Worm (Caenorhabditis elegans) whole organism, early embryonic: ENCODE results near the gene ZK688.10.
A peak's percentile ranks its signal among the peaks of the same experiment; 100 is the strongest.

Experiments used
- B0310.2 ChIP-seq: sonication (generic microtip); optimal IDR thresholded peaks from 2 replicates; lab custom pipeline; 2016; ENCODE audit warnings: mild to moderate bottlenecking, missing genetic modification characterization, missing compliant biosample characterization
- F13C5.2 ChIP-seq: sonication (generic microtip); optimal IDR thresholded peaks from 2 replicates; lab custom pipeline; 2017; ENCODE audit warnings: mild to moderate bottlenecking, missing genetic modification characterization, inconsistent platforms, missing compliant biosample characterization
- aly-1 ChIP-seq: sonication (generic microtip); optimal IDR thresholded peaks from 2 replicates; lab custom pipeline; 2016; ENCODE audit warnings: missing genetic modification characterization, missing compliant biosample characterization
- ama-1 ChIP-seq: fragments of 150-350 bp; optimal IDR thresholded peaks from 2 replicates; lab custom pipeline; 2014
- ceh-13 ChIP-seq: fragments of 200-800 bp; sonication (Bioruptor generic); optimal IDR thresholded peaks from 2 replicates; lab custom pipeline; 2018; ENCODE audit warnings: mild to moderate bottlenecking, missing genetic modification characterization, missing compliant biosample characterization
- ceh-36 ChIP-seq: sonication (generic microtip); optimal IDR thresholded peaks from 2 replicates; lab custom pipeline; 2016; ENCODE audit warnings: missing genetic modification characterization, inconsistent platforms, missing compliant biosample characterization
- ets-7 ChIP-seq: sonication (generic microtip); optimal IDR thresholded peaks from 2 replicates; lab custom pipeline; 2016; ENCODE audit warnings: missing genotype, missing genetic modification characterization, missing compliant biosample characterization
- flt-1 ChIP-seq: fragments of 200-800 bp; sonication (Bioruptor generic); IDR thresholded peaks from 2 replicates; pipeline ENCODE4 v1.3.6; 2022; ENCODE audit warnings: missing genetic modification characterization, missing compliant biosample characterization
- hmbx-1 ChIP-seq: sonication (generic microtip); optimal IDR thresholded peaks from 2 replicates; lab custom pipeline; 2016; ENCODE audit warnings: mild to moderate bottlenecking, missing genetic modification characterization, missing compliant biosample characterization
- hmg-4 ChIP-seq: fragments of 200-800 bp; sonication (Bioruptor generic); optimal IDR thresholded peaks from 2 replicates; lab custom pipeline; 2018; ENCODE audit warnings: mild to moderate bottlenecking, missing genetic modification characterization, missing compliant biosample characterization
- hnd-1 ChIP-seq: sonication (generic microtip); optimal IDR thresholded peaks from 2 replicates; lab custom pipeline; 2016; ENCODE audit warnings: missing genetic modification characterization, missing compliant biosample characterization
- pes-1 ChIP-seq: fragments of 200-800 bp; sonication (Bioruptor generic); IDR thresholded peaks from 2 replicates; pipeline ENCODE4 v1.3.6; 2022; ENCODE audit warnings: missing genetic modification reagents, missing genetic modification characterization, missing compliant biosample characterization
- scrt-1 ChIP-seq: fragments of 200-800 bp; sonication (Bioruptor generic); IDR thresholded peaks from 2 replicates; pipeline ENCODE4 v1.3.6; 2022; ENCODE audit warnings: missing genetic modification characterization, missing compliant biosample characterization
- sea-1 ChIP-seq: fragments of 200-800 bp; sonication (Bioruptor generic); conservative IDR thresholded peaks from 2 replicates; pipeline ENCODE4 v1.3.6; 2022; ENCODE audit warnings: missing genetic modification characterization, missing compliant biosample characterization
- tbx-11 ChIP-seq: fragments of 200-800 bp; sonication (Bioruptor generic); IDR thresholded peaks from 2 replicates; pipeline ENCODE4 v1.3.6; 2022; ENCODE audit warnings: missing genetic modification characterization, missing compliant biosample characterization
- tbx-37 ChIP-seq: fragments of 200-800 bp; sonication (Bioruptor generic); conservative IDR thresholded peaks from 2 replicates; pipeline ENCODE4 v1.3.6; 2022; ENCODE audit warnings: missing genetic modification reagents, missing genetic modification characterization, missing compliant biosample characterization
- tra-4 ChIP-seq: sonication (generic microtip); optimal IDR thresholded peaks from 2 replicates; lab custom pipeline; 2017; ENCODE audit warnings: missing genetic modification characterization, missing compliant biosample characterization

Gene ZK688.10

ce11 chrIII:7858407-7859029 is 38.3 kb downstream of the ZK688.10 start, which contains the start of the genes coq-5 and ufm-1:
TSS of gene coq-5 (minus strand) at chrIII:7858457.
TSS of gene ufm-1 (plus strand) at chrIII:7858979.
- no peak for TF ChIP-seq flt-1
- no peak for TF ChIP-seq aly-1
- no peak for TF ChIP-seq sea-1 (GFP tag; lab: Robert Waterston, UW)
- TF ChIP-seq tbx-37 (GFP tag; lab: Robert Waterston, UW) = 0 out of 2 replicates have a peak, but pooled peaks have one; percentile 14
- no peak for TF ChIP-seq hmbx-1
- TF ChIP-seq tbx-11 (GFP tag; lab: Robert Waterston, UW) = no peak
- no peak for TF ChIP-seq ceh-13 (GFP tag; lab: Kevin White, UChicago)
- no peak for TF ChIP-seq ceh-36 (tag; lab: Kevin White, UChicago)

ce11 chrIII:7857142-7857541 is 39.7 kb downstream of the ZK688.10 start, which contains the start of gene tag-307:
TSS of gene tag-307 (minus strand) at chrIII:7857242.
- TF ChIP-seq tbx-37 (GFP tag; lab: Robert Waterston, UW) (no peak), sea-1 (GFP tag; lab: Robert Waterston, UW) (no peak), aly-1 (no peak), B0310.2 (tag; lab: Kevin White, UChicago) (no peak), flt-1 (no peak), F13C5.2 (no peak), scrt-1 (no peak), hmbx-1 (no peak), hnd-1 (no peak), pes-1 (GFP tag; lab: Robert Waterston, UW) (no peak), ceh-13 (GFP tag; lab: Kevin White, UChicago) (no peak), ets-7 (tag; lab: Kevin White, UChicago) (no peak), tra-4 (tag; lab: Kevin White, UChicago) (no peak), ceh-36 (tag; lab: Kevin White, UChicago) (no peak)

- no peak for TF ChIP-seq tra-4 (tag; lab: Kevin White, UChicago)
- no peak for TF ChIP-seq pes-1 (GFP tag; lab: Robert Waterston, UW)
- TF ChIP-seq hmg-4 = no peak
- TF ChIP-seq hmbx-1 = no peak
- no peak for TF ChIP-seq aly-1
- TF ChIP-seq ceh-36 (tag; lab: Kevin White, UChicago) = no peak
- TF ChIP-seq tbx-11 (GFP tag; lab: Robert Waterston, UW) = no peak
- TF ChIP-seq flt-1 = no peak
- no peak for TF ChIP-seq ets-7 (tag; lab: Kevin White, UChicago)
- TF ChIP-seq hnd-1 = no peak
- TF ChIP-seq ceh-13 (GFP tag; lab: Kevin White, UChicago) = no peak
- no peak for TF ChIP-seq B0310.2 (tag; lab: Kevin White, UChicago)
- no peak for TF ChIP-seq ama-1 (lab: Kevin White, UChicago)
- TF ChIP-seq F13C5.2 = no peak
- no peak for TF ChIP-seq scrt-1
- TF ChIP-seq tbx-37 (GFP tag; lab: Robert Waterston, UW) = no peak
- no peak for TF ChIP-seq sea-1 (GFP tag; lab: Robert Waterston, UW)
Observed at ce11 chrIII:7855468-7855867, 41.4 kb downstream of the ZK688.10 start.

ce11 chrIII:7854494-7855184 is 42.2 kb downstream of the ZK688.10 start, which contains the start of gene rpl-35:
TSS of gene rpl-35 (plus strand) at chrIII:7855134.
- TF ChIP-seq flt-1 = peak; percentile 80
- peak; percentile 74 for TF ChIP-seq tbx-37 (GFP tag; lab: Robert Waterston, UW)
- TF ChIP-seq ceh-36 (tag; lab: Kevin White, UChicago) = peak; percentile 64
- peak; percentile 52 for TF ChIP-seq hnd-1
- TF ChIP-seq hmbx-1 = peak; percentile 67
- no peak for TF ChIP-seq hmg-4
- peak; percentile 50 for TF ChIP-seq B0310.2 (tag; lab: Kevin White, UChicago)
- TF ChIP-seq tra-4 (tag; lab: Kevin White, UChicago) = peak; percentile 41
- peak; percentile 77 for TF ChIP-seq sea-1 (GFP tag; lab: Robert Waterston, UW)
- peak; percentile 72 for TF ChIP-seq scrt-1
- TF ChIP-seq aly-1 = no peak
- peak; percentile 98 for TF ChIP-seq F13C5.2
- peak; percentile 56 for TF ChIP-seq ets-7 (tag; lab: Kevin White, UChicago)
- peak; percentile 77 for TF ChIP-seq pes-1 (GFP tag; lab: Robert Waterston, UW)
- TF ChIP-seq tbx-11 (GFP tag; lab: Robert Waterston, UW) = peak; percentile 82
- TF ChIP-seq ama-1 (lab: Kevin White, UChicago) = no peak
- TF ChIP-seq ceh-13 (GFP tag; lab: Kevin White, UChicago) = peak; percentile 49

ce11 chrIII:7848173-7848572 is 48.7 kb downstream of the ZK688.10 start:
- TF ChIP-seq ama-1 (lab: Kevin White, UChicago) (no peak), B0310.2 (tag; lab: Kevin White, UChicago) (no peak), flt-1 (no peak), hmbx-1 (no peak), hnd-1 (no peak), pes-1 (GFP tag; lab: Robert Waterston, UW) (no peak), aly-1 (no peak), hmg-4 (no peak), scrt-1 (no peak), ceh-36 (tag; lab: Kevin White, UChicago) (no peak), tbx-37 (GFP tag; lab: Robert Waterston, UW) (no peak), F13C5.2 (no peak), tra-4 (tag; lab: Kevin White, UChicago) (no peak), sea-1 (GFP tag; lab: Robert Waterston, UW) (no peak), ets-7 (tag; lab: Kevin White, UChicago) (no peak), tbx-11 (GFP tag; lab: Robert Waterston, UW) (no peak), ceh-13 (GFP tag; lab: Kevin White, UChicago) (no peak)
